Fruit fly (Drosophila melanogaster): ENCODE results near the gene Pxn.

The Pxn gene

DNA sequence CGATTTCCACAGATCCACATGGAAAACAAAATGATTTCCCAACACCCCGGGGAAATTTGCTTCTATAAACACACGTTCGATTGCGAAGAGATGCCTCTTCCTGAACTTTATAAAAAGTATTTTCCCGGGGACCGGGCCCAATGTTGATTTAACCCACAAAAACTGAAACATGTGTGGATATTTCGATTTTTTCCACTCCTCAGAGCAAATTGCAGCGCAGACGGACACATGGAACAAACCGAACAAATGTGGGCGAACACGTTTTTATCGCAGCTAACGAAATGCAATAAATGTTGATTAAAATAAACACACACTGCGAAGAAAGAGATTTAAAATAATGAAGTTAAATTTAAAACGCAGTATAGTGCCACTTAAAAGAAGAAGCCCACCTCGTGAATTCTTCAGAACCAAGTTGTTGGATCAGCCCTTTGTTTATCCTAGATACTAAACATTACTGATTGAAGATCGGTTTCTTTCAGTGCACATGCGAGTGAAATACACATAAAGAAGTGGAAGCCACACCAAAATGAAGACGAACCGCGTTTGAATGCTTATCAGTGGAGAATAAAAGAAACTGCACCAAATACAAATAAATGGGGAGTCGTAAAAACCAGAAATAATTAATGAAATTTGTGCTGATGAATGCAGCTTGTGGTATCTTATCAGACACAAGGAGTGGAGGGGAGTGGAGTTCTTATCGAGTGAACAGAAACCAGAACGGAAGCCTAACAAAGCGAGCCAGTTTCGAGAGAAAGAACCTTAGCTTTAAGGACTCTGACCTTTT, 46.9 kb downstream of the Pxn start:
- TF ChIP-seq Pif1B (GFP tag; optimal IDR thresholded peaks at IDR 0.05) (peak; percentile 75), CG8301 (tag; optimal IDR thresholded peaks at IDR 0.05) (peak; percentile 66), CG9948 (tag; optimal IDR thresholded peaks at IDR 0.05) (peak; percentile 60), CG15710 (tag; optimal IDR thresholded peaks at IDR 0.05) (peak; percentile 72), D1 (tag; optimal IDR thresholded peaks at IDR 0.05) (peak; percentile 0), CG14655 (GFP tag; optimal IDR thresholded peaks at IDR 0.05) (peak; percentile 71), gl (tag; optimal IDR thresholded peaks at IDR 0.05) (peak; percentile 32), rn (GFP tag; IDR thresholded peaks at IDR 0.05) (peak; percentile 75), Snoo (tag; optimal IDR thresholded peaks at IDR 0.05) (peak; percentile 83), CG17806 (tag; optimal IDR thresholded peaks at IDR 0.05) (peak; percentile 77), CG12605 (GFP tag; IDR thresholded peaks at IDR 0.05) (peak; percentile 45), CG32121 (GFP tag; IDR thresholded peaks at IDR 0.05) (peak; percentile 85), EcR (GFP tag; optimal IDR thresholded peaks at IDR 0.05) (no peak), fd96Ca (GFP tag; IDR thresholded peaks at IDR 0.05) (peak; percentile 92), CG10348 (GFP tag; IDR thresholded peaks at IDR 0.05) (no peak), CG34367 (tag; optimal IDR thresholded peaks at IDR 0.05) (peak; percentile 44), Pif1A (GFP tag; optimal IDR thresholded peaks at IDR 0.05) (peak; percentile 79), CG4496 (GFP tag; IDR thresholded peaks at IDR 0.05) (peak; percentile 94), Ets98B (GFP tag; IDR thresholded peaks at IDR 0.05) (peak; percentile 85), CG13204 (GFP tag; optimal IDR thresholded peaks at IDR 0.05) (no peak), CG8159 (tag; optimal IDR thresholded peaks at IDR 0.05) (peak; percentile 76)

DNA sequence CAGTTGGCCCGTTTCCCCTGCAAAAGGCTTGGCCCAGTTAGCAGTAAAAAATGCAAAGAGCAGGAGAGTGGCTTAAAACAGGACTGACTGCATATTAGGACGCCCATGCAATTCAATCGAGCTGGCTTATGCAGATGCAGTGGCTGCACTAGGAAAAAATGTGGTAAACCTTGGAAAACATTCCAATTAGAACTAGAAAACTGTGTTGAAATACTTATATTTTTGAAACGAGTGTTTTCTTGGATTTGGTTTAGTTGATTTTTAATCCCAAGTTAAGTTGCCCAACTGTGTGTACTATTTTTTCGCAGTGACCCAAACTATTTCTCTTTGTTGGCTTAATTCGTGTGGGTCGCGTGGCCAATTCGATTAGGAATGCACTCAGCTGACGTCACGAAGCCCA, 47.6 kb downstream of the Pxn start:
- TF ChIP-seq D1 (tag; optimal IDR thresholded peaks at IDR 0.05) (no peak), CG13204 (GFP tag; optimal IDR thresholded peaks at IDR 0.05) (no peak), CG15710 (tag; optimal IDR thresholded peaks at IDR 0.05) (no peak), gl (tag; optimal IDR thresholded peaks at IDR 0.05) (no peak), CG12605 (GFP tag; IDR thresholded peaks at IDR 0.05) (peak; percentile 78), CG8159 (tag; optimal IDR thresholded peaks at IDR 0.05) (peak; percentile 32), Pif1A (GFP tag; optimal IDR thresholded peaks at IDR 0.05) (peak; percentile 55), CG4496 (GFP tag; IDR thresholded peaks at IDR 0.05) (peak; percentile 89), Ets98B (GFP tag; IDR thresholded peaks at IDR 0.05) (peak; percentile 91), EcR (GFP tag; optimal IDR thresholded peaks at IDR 0.05) (no peak), CG32121 (GFP tag; IDR thresholded peaks at IDR 0.05) (peak; percentile 69), Pif1B (GFP tag; optimal IDR thresholded peaks at IDR 0.05) (peak; percentile 36), Snoo (tag; optimal IDR thresholded peaks at IDR 0.05) (no peak), CG9948 (tag; optimal IDR thresholded peaks at IDR 0.05) (peak; percentile 41), CG34367 (tag; optimal IDR thresholded peaks at IDR 0.05) (peak; percentile 8), CG10348 (GFP tag; IDR thresholded peaks at IDR 0.05) (0 out of 2 replicates have a peak, but pooled peaks have one; percentile 14), CG8301 (tag; optimal IDR thresholded peaks at IDR 0.05) (peak; percentile 80), CG17806 (tag; optimal IDR thresholded peaks at IDR 0.05) (peak; percentile 43), rn (GFP tag; IDR thresholded peaks at IDR 0.05) (peak; percentile 30; the same call in 1 of the 2 replicates), fd96Ca (GFP tag; IDR thresholded peaks at IDR 0.05) (peak; percentile 92), CG14655 (GFP tag; optimal IDR thresholded peaks at IDR 0.05) (peak; percentile 66)

DNA sequence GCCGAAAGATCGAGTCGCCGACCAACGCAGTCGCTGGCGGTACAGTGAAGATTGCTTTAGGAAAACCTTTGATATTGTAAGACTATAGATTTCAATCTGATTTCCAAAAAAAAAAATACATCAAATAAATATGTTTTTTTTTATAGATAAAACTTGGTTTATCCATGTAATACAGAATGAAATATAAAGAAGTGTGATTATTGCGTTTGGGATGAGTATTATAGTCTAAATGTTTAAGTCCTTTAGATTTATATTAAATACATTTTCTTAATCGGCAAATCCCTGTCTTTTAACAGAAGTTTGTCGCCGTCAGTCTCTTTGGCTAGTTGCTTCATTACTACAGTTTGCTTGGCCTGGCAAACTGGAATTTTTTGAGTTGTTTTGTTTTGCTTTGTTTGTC, 48.0 kb downstream of the Pxn start:
- TF ChIP-seq CG17806 (tag; optimal IDR thresholded peaks at IDR 0.05), result peak; percentile 9
- no peak for TF ChIP-seq Pif1B (GFP tag; optimal IDR thresholded peaks at IDR 0.05)
- peak; percentile 11 for TF ChIP-seq CG32121 (GFP tag; IDR thresholded peaks at IDR 0.05)

DNA sequence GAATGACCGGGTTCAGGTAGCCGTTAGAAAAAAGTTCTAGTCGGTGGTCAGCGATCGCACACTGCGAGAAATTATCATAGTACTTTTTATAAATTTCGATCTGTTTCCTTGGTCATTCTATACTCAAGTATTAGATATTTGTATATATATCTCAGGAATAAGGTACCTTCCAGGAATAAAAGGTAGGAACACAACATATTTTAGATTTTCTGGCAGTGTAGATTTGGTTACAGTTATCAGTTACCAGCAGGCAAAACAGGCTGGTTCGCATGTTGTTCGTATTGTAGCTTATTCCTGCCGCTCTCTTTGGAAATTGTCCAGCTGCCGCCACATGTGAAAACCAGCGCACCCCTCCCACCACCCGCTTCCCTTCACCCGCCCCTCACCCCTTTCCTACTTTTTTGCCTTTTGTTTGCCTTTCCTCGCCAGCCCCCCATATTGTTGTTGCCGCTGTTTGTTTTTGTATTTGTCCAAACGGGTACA, 48.5 kb downstream of the Pxn start:
- TF ChIP-seq CG4496 (GFP tag; IDR thresholded peaks at IDR 0.05), result peak; percentile 75
- TF ChIP-seq CG13204 (GFP tag; optimal IDR thresholded peaks at IDR 0.05), result no peak
- TF ChIP-seq CG17806 (tag; optimal IDR thresholded peaks at IDR 0.05), result peak; percentile 66
- TF ChIP-seq CG34367 (tag; optimal IDR thresholded peaks at IDR 0.05), result peak; percentile 7
- TF ChIP-seq Snoo (tag; optimal IDR thresholded peaks at IDR 0.05), result peak; percentile 54
- TF ChIP-seq Pif1A (GFP tag; optimal IDR thresholded peaks at IDR 0.05), result peak; percentile 68
- peak; percentile 86 for TF ChIP-seq CG14655 (GFP tag; optimal IDR thresholded peaks at IDR 0.05)
- peak; percentile 63 for TF ChIP-seq CG10348 (GFP tag; IDR thresholded peaks at IDR 0.05)
- TF ChIP-seq EcR (GFP tag; optimal IDR thresholded peaks at IDR 0.05), result no peak
- TF ChIP-seq rn (GFP tag; IDR thresholded peaks at IDR 0.05), result peak; percentile 30; the same call in 1 of the 2 replicates
- no peak for TF ChIP-seq D1 (tag; optimal IDR thresholded peaks at IDR 0.05)
- TF ChIP-seq CG32121 (GFP tag; IDR thresholded peaks at IDR 0.05), result peak; percentile 88
- TF ChIP-seq gl (tag; optimal IDR thresholded peaks at IDR 0.05), result peak; percentile 34
- peak; percentile 65 for TF ChIP-seq CG9948 (tag; optimal IDR thresholded peaks at IDR 0.05)
- TF ChIP-seq fd96Ca (GFP tag; IDR thresholded peaks at IDR 0.05), result peak; percentile 83
- TF ChIP-seq Ets98B (GFP tag; IDR thresholded peaks at IDR 0.05), result peak; percentile 87
- TF ChIP-seq CG12605 (GFP tag; IDR thresholded peaks at IDR 0.05), result peak; percentile 73
- TF ChIP-seq Pif1B (GFP tag; optimal IDR thresholded peaks at IDR 0.05), result peak; percentile 63
- TF ChIP-seq CG15710 (tag; optimal IDR thresholded peaks at IDR 0.05), result peak; percentile 56
- TF ChIP-seq CG8159 (tag; optimal IDR thresholded peaks at IDR 0.05), result peak; percentile 70
- TF ChIP-seq CG8301 (tag; optimal IDR thresholded peaks at IDR 0.05), result peak; percentile 93

DNA sequence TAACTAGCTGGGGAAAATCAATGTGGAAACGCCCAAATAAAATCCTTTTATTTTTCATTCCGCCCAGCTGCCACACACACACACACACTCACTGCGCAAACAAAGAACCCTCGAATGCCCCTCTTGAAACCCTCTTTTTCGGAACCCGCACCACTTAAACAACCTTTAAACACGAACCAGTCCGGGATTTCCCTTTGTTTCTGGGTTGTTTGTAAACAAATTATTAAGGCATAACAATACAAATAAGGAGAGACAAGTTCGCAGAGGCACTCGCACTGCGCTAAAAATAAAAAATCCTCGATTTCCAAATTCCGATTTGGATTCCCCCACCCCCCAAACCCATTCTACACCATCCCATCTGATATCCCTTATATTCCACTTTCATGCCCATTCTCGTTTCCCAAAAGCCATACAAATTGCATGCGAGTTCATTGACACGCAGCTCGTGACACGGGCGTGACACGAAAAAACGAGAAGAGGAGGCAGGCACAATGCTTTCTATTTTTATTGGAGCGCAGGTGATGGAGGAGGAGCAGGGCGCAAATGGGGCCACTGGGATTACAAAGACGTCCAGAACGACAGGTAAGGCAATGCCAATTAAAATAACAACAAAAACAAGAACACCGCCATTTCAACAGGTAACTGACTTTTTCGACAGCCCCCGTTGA, 50.2 kb downstream of the Pxn start:
- peak; percentile 91 for TF ChIP-seq EcR (GFP tag; optimal IDR thresholded peaks at IDR 0.05)
- no peak for TF ChIP-seq CG12605 (GFP tag; IDR thresholded peaks at IDR 0.05)

Measured in whole organism, pupa.